Fruit fly (Drosophila melanogaster) whole organism, embryonic: ENCODE data around the gene CG10874.
A peak's percentile ranks its signal among the peaks of the same experiment; 100 is the strongest.

ENCODE experiments used
- CG11456 ChIP-seq: fragments of 200-800 bp; sonication (Bioruptor generic); IDR thresholded peaks from 3 replicates; pipeline ENCODE4 v1.3.6; 2022; ENCODE audit warnings: missing biosample characterization, missing genetic modification characterization
- CG11504 ChIP-seq: fragments of 200-800 bp; sonication (Bioruptor generic); optimal IDR thresholded peaks from 3 replicates; lab custom pipeline; 2019; ENCODE audit warnings: missing biosample characterization, mild to moderate bottlenecking, missing genetic modification characterization, moderate library complexity
- CG13624 ChIP-seq: fragments of 200-800 bp; sonication (Bioruptor generic); optimal IDR thresholded peaks from 2 replicates; lab custom pipeline; 2016; ENCODE audit warnings: missing biosample characterization, missing genetic modification characterization
- CG14860 ChIP-seq: fragments of 200-800 bp; sonication (Bioruptor generic); IDR thresholded peaks from 3 replicates; pipeline ENCODE4 v1.3.6; 2022; ENCODE audit warnings: missing biosample characterization, missing genetic modification characterization; ENCODE audit not compliant: partially characterized antibody
- CG15479 ChIP-seq: fragments of 200-800 bp; sonication (Bioruptor generic); optimal IDR thresholded peaks from 3 replicates; lab custom pipeline; 2019; ENCODE audit warnings: missing biosample characterization, mild to moderate bottlenecking, missing genetic modification characterization, moderate library complexity
- CG1602 ChIP-seq: fragments of 200-800 bp; sonication (Bioruptor generic); optimal IDR thresholded peaks from 3 replicates; lab custom pipeline; 2016; ENCODE audit warnings: missing biosample characterization, missing genetic modification characterization
- CG1603 ChIP-seq: fragments of 200-800 bp; sonication (Bioruptor generic); optimal IDR thresholded peaks from 2 replicates; lab custom pipeline; 2019; ENCODE audit warnings: missing biosample characterization, mild to moderate bottlenecking, missing genetic modification characterization, moderate library complexity
- CG16863 ChIP-seq: fragments of 200-800 bp; sonication (Bioruptor generic); optimal IDR thresholded peaks from 3 replicates; lab custom pipeline; 2016; ENCODE audit warnings: missing biosample characterization, missing genetic modification characterization
- CG17912 ChIP-seq: fragments of 200-800 bp; sonication (Bioruptor generic); optimal IDR thresholded peaks from 2 replicates; lab custom pipeline; 2018; ENCODE audit warnings: missing biosample characterization, mild to moderate bottlenecking, missing genetic modification characterization
- CG18262 ChIP-seq: fragments of 200-800 bp; optimal IDR thresholded peaks from 3 replicates; lab custom pipeline; 2019; ENCODE audit warnings: missing biosample characterization, mild to moderate bottlenecking, missing genetic modification characterization, moderate library complexity
- CG1832 ChIP-seq: fragments of 200-800 bp; sonication (Bioruptor generic); optimal IDR thresholded peaks from 2 replicates; lab custom pipeline; 2017; ENCODE audit warnings: missing biosample characterization, mild to moderate bottlenecking, missing genetic modification characterization, inconsistent platforms
- CG31224 ChIP-seq: fragments of 200-800 bp; sonication (Bioruptor generic); IDR thresholded peaks from 2 replicates; pipeline ENCODE4 v1.3.6; 2022; ENCODE audit warnings: missing biosample characterization, missing genetic modification characterization
- CG34224 ChIP-seq: fragments of 200-800 bp; sonication (Bioruptor generic); IDR thresholded peaks from 3 replicates; pipeline ENCODE4 v1.3.6; 2022; ENCODE audit warnings: missing biosample characterization, missing genetic modification characterization; ENCODE audit not compliant: partially characterized antibody
- CG3726 ChIP-seq: fragments of 200-800 bp; sonication (Bioruptor generic); IDR thresholded peaks from 3 replicates; pipeline ENCODE4, ENCODE4 v1.3.6; 2022; ENCODE audit warnings: missing biosample characterization, missing genetic modification characterization
- CG4617 ChIP-seq: fragments of 200-800 bp; sonication (Bioruptor generic); optimal IDR thresholded peaks from 3 replicates; lab custom pipeline; 2016; ENCODE audit warnings: missing biosample characterization, missing genetic modification characterization, borderline replicate concordance
- CG6791 ChIP-seq: fragments of 200-800 bp; sonication (Bioruptor generic); IDR thresholded peaks from 3 replicates; pipeline ENCODE4 v1.3.6; 2022; ENCODE audit warnings: missing biosample characterization, missing genetic modification characterization; ENCODE audit not compliant: partially characterized antibody
- CG7357 ChIP-seq: fragments of 200-800 bp; sonication (Bioruptor generic); IDR thresholded peaks from 3 replicates; pipeline ENCODE4 v1.3.6; 2022; ENCODE audit warnings: missing biosample characterization, missing genetic modification characterization
- CG7372 ChIP-seq: fragments of 200-800 bp; sonication (Bioruptor generic); IDR thresholded peaks from 2 replicates; pipeline ENCODE4 v1.3.6; 2022; ENCODE audit warnings: missing biosample characterization, missing genetic modification characterization
- CG8089 ChIP-seq: fragments of 200-800 bp; sonication (Bioruptor generic); optimal IDR thresholded peaks from 3 replicates; lab custom pipeline; 2016; ENCODE audit warnings: missing biosample characterization, missing genetic modification characterization
- CG8944 ChIP-seq: fragments of 200-800 bp; sonication (Bioruptor generic); optimal IDR thresholded peaks from 3 replicates; lab custom pipeline; 2016; ENCODE audit warnings: missing biosample characterization, missing genetic modification characterization
- CG9437 ChIP-seq: fragments of 200-800 bp; sonication (Bioruptor generic); optimal IDR thresholded peaks from 2 replicates; lab custom pipeline; 2018; ENCODE audit warnings: missing biosample characterization, mild to moderate bottlenecking, missing genetic modification characterization
- H2.0 ChIP-seq: fragments of 200-800 bp; sonication (Bioruptor generic); IDR thresholded peaks from 2 replicates; pipeline ENCODE4 v1.3.6; 2022; ENCODE audit warnings: missing biosample characterization, missing genetic modification characterization
- Hsf ChIP-seq: fragments of 200-800 bp; sonication (Bioruptor generic); optimal IDR thresholded peaks from 3 replicates; lab custom pipeline; 2016; ENCODE audit warnings: missing biosample characterization, missing genetic modification characterization
- Jarid2 ChIP-seq: fragments of 200-800 bp; sonication (Bioruptor generic); optimal IDR thresholded peaks from 3 replicates; lab custom pipeline; 2017; ENCODE audit warnings: mild to moderate bottlenecking, missing biosample characterization, missing genetic modification reagents, missing genetic modification characterization
- Lhr ChIP-seq: fragments of 200-800 bp; sonication (Bioruptor generic); optimal IDR thresholded peaks from 3 replicates; lab custom pipeline; 2017; ENCODE audit warnings: mild to moderate bottlenecking, missing biosample characterization, missing genetic modification reagents, missing genetic modification characterization
- NC2β ChIP-seq: fragments of 200-800 bp; sonication (Bioruptor generic); optimal IDR thresholded peaks from 2 replicates; lab custom pipeline; 2016; ENCODE audit warnings: missing biosample characterization, missing genetic modification characterization
- Neu2 ChIP-seq: fragments of 200-800 bp; sonication (Bioruptor generic); optimal IDR thresholded peaks from 3 replicates; lab custom pipeline; 2016; ENCODE audit warnings: missing biosample characterization, missing genetic modification characterization, borderline replicate concordance
- Opbp ChIP-seq: fragments of 200-800 bp; sonication (Bioruptor generic); IDR thresholded peaks from 3 replicates; pipeline ENCODE4 v1.3.6; 2022; ENCODE audit warnings: missing biosample characterization, missing genetic modification characterization; ENCODE audit not compliant: partially characterized antibody
- Sry-β ChIP-seq: fragments of 200-800 bp; sonication (Bioruptor generic); optimal IDR thresholded peaks from 2 replicates; lab custom pipeline; 2018; ENCODE audit warnings: missing biosample characterization, mild to moderate bottlenecking, missing genetic modification characterization, moderate library complexity
- Trl ChIP-seq, 3 experiments: fragments of >200 bp in 2 of 3; fragments of 200-800 bp in 1 of 3; sonication (Bioruptor generic) in 1 of 3; optimal IDR thresholded peaks; 2 replicates in 1 of 3; 3 replicates in 2 of 3; lab custom pipeline; 2016 to 2017; ENCODE audit warnings: missing biosample characterization in 1 of 3, missing genetic modification characterization in 1 of 3
- bbx ChIP-seq: fragments of 200-800 bp; sonication (Bioruptor generic); IDR thresholded peaks from 2 replicates; pipeline ENCODE4 v1.3.6; 2022; ENCODE audit warnings: missing biosample characterization, missing genetic modification characterization; ENCODE audit not compliant: partially characterized antibody
- bigmax ChIP-seq: fragments of 200-800 bp; sonication (Bioruptor generic); optimal IDR thresholded peaks from 2 replicates; lab custom pipeline; 2018; ENCODE audit warnings: missing biosample characterization, mild to moderate bottlenecking, missing genetic modification characterization
- crc ChIP-seq: fragments of 200-800 bp; sonication (Bioruptor generic); optimal IDR thresholded peaks from 2 replicates; lab custom pipeline; 2016; ENCODE audit warnings: missing biosample characterization, missing genetic modification characterization
- cwo ChIP-seq: fragments of 200-800 bp; sonication (Bioruptor generic); optimal IDR thresholded peaks from 3 replicates; lab custom pipeline; 2017; ENCODE audit warnings: missing biosample characterization, missing genetic modification characterization, mild to moderate bottlenecking, moderate library complexity, missing genetic modification reagents
- dmrt11E ChIP-seq: fragments of 200-800 bp; sonication (Bioruptor generic); optimal IDR thresholded peaks from 3 replicates; lab custom pipeline; 2018; ENCODE audit warnings: missing biosample characterization, mild to moderate bottlenecking, missing genetic modification characterization, moderate library complexity
- gfzf ChIP-seq: fragments of 200-800 bp; sonication (Bioruptor generic); optimal IDR thresholded peaks from 2 replicates; lab custom pipeline; 2016; ENCODE audit warnings: missing biosample characterization, mild to moderate bottlenecking, missing genetic modification characterization, moderate library complexity
- ham ChIP-seq: fragments of 200-800 bp; sonication (Bioruptor generic); IDR thresholded peaks from 2 replicates; pipeline ENCODE4 v1.3.6; 2022; ENCODE audit warnings: missing biosample characterization, missing genetic modification characterization
- hkb ChIP-seq, 2 experiments: fragments of 200-800 bp in 1 of 2; fragments of >200 bp in 1 of 2; sonication (Bioruptor generic) in 1 of 2; IDR thresholded peaks in 1 of 2; optimal IDR thresholded peaks in 1 of 2; 2 replicates each; pipeline versions ENCODE4 v1.3.6 to Lab custom; 2017 to 2022; ENCODE audit warnings: missing biosample characterization in 1 of 2, missing genetic modification characterization in 1 of 2
- insv ChIP-seq, 2 experiments: fragments of 200-800 bp; sonication (Bioruptor generic); optimal IDR thresholded peaks; 3 replicates each; lab custom pipeline; 2016 to 2018; ENCODE audit warnings: missing biosample characterization in 2 of 2, missing genetic modification characterization in 2 of 2
- inv ChIP-seq: fragments of 200-800 bp; sonication (Bioruptor generic); IDR thresholded peaks from 2 replicates; pipeline ENCODE4 v1.3.6; 2022; ENCODE audit warnings: missing biosample characterization, missing genetic modification characterization; ENCODE audit not compliant: partially characterized antibody
- ken ChIP-seq: fragments of 200-800 bp; sonication (Bioruptor generic); IDR thresholded peaks from 3 replicates; pipeline ENCODE4 v1.3.6; 2022; ENCODE audit warnings: missing biosample characterization, missing genetic modification characterization
- kni ChIP-seq: fragments of 200-800 bp; sonication (Bioruptor generic); optimal IDR thresholded peaks from 3 replicates; lab custom pipeline; 2017; ENCODE audit warnings: mild to moderate bottlenecking, missing biosample characterization, missing genetic modification reagents, missing genetic modification characterization
- lab ChIP-seq: fragments of 200-800 bp; sonication (Bioruptor generic); optimal IDR thresholded peaks from 3 replicates; lab custom pipeline; 2017; ENCODE audit warnings: missing biosample characterization, missing genetic modification characterization, mild to moderate bottlenecking, moderate library complexity, missing genetic modification reagents
- pnt ChIP-seq: fragments of 200-800 bp; sonication (Bioruptor generic); optimal IDR thresholded peaks from 3 replicates; lab custom pipeline; 2016; ENCODE audit warnings: missing biosample characterization, missing genetic modification characterization
- pzg ChIP-seq: fragments of 200-800 bp; sonication (Bioruptor generic); optimal IDR thresholded peaks from 3 replicates; lab custom pipeline; 2018; ENCODE audit warnings: missing biosample characterization, mild to moderate bottlenecking, missing genetic modification characterization, moderate library complexity
- schlank ChIP-seq: fragments of 200-800 bp; sonication (Bioruptor generic); optimal IDR thresholded peaks from 2 replicates; lab custom pipeline; 2018; ENCODE audit warnings: missing biosample characterization, mild to moderate bottlenecking, missing genetic modification characterization
- sima ChIP-seq: fragments of 200-800 bp; sonication (Bioruptor generic); optimal IDR thresholded peaks from 2 replicates; lab custom pipeline; 2016; ENCODE audit warnings: missing biosample characterization, missing genetic modification characterization
- slbo ChIP-seq: fragments of 200-800 bp; sonication (Bioruptor generic); IDR thresholded peaks from 2 replicates; pipeline ENCODE4 v1.3.6; 2022; ENCODE audit warnings: missing biosample characterization, missing genetic modification characterization
- sug ChIP-seq: fragments of 200-800 bp; optimal IDR thresholded peaks from 2 replicates; lab custom pipeline; 2019; ENCODE audit warnings: missing biosample characterization, mild to moderate bottlenecking, missing genetic modification characterization, moderate library complexity

Gene CG10874

dm6 chr2L:2214004-2214403 lies 21.8 kb upstream of the CG10874 start, which contains the start of the genes Uch and CG34174 (continued):
- TF ChIP-seq kni (GFP tag; lab: Kevin White, UChicago): peak; percentile 18
- TF ChIP-seq CG13624: peak; percentile 45
- no peak for TF ChIP-seq NC2β (GFP tag; lab: Kevin White, UChicago)
- peak; percentile 1 for TF ChIP-seq Hsf (GFP tag; lab: Kevin White, UChicago)
- TF ChIP-seq CG4617 (GFP tag; lab: Kevin White, UChicago): peak; percentile 42
- TF ChIP-seq hkb (optimal IDR thresholded peaks at IDR 0.05; lab: Kevin White, UChicago): peak; percentile 74
- no peak for TF ChIP-seq hkb (GFP tag; IDR thresholded peaks at IDR 0.05; lab: Robert Waterston, UW)
- peak; percentile 65 for TF ChIP-seq CG6791
- TF ChIP-seq CG31224 (GFP tag; lab: Robert Waterston, UW): no peak
- no peak for TF ChIP-seq CG1832 (GFP tag; lab: Kevin White, UChicago)
- TF ChIP-seq ken: no peak
- TF ChIP-seq CG3726 (GFP tag; lab: Robert Waterston, UW): no peak
- peak; percentile 68; the same call in 2 of the 3 replicates for TF ChIP-seq CG34224 (GFP tag; lab: Robert Waterston, UW)
- TF ChIP-seq CG16863 (GFP tag; lab: Kevin White, UChicago): no peak
- TF ChIP-seq CG8944 (GFP tag; lab: Kevin White, UChicago): no peak
- no peak for TF ChIP-seq dmrt11E (tag; lab: Kevin White, UChicago)
- no peak for TF ChIP-seq sima (GFP tag; lab: Kevin White, UChicago)
- no peak for TF ChIP-seq CG8089 (GFP tag; lab: Kevin White, UChicago)
- no peak for TF ChIP-seq slbo (GFP tag; lab: Robert Waterston, UW)
- TF ChIP-seq pnt (GFP tag; lab: Kevin White, UChicago): no peak
- TF ChIP-seq CG7357 (GFP tag; lab: Robert Waterston, UW): no peak
- no peak for TF ChIP-seq CG1602 (GFP tag; lab: Kevin White, UChicago)
- no peak for TF ChIP-seq insv (GFP tag; optimal IDR thresholded peaks at IDR 0.05; lab: Kevin White, UChicago)
- peak; percentile 46; the same call in 1 of the 2 replicates for TF ChIP-seq inv (GFP tag; lab: Robert Waterston, UW)
- TF ChIP-seq H2.0 (GFP tag; lab: Robert Waterston, UW): no peak
- TF ChIP-seq CG17912 (GFP tag; lab: Kevin White, UChicago): no peak
- TF ChIP-seq lab (GFP tag; lab: Kevin White, UChicago): no peak
- TF ChIP-seq Lhr (GFP tag; lab: Kevin White, UChicago): peak; percentile 66
- peak; percentile 64 for TF ChIP-seq CG14860 (GFP tag; lab: Robert Waterston, UW)
- no peak for TF ChIP-seq CG7372 (GFP tag; lab: Robert Waterston, UW)
- TF ChIP-seq crc (GFP tag; lab: Kevin White, UChicago): no peak
- peak; percentile 48 for TF ChIP-seq sug (tag; lab: Kevin White, UChicago)
- no peak for TF ChIP-seq schlank (tag; lab: Kevin White, UChicago)
- TF ChIP-seq Trl (optimal IDR thresholded peaks at IDR 0.05; lab: Kevin White, UChicago): peak in 1 of 2 experiments; percentile 19
- TF ChIP-seq Trl (GFP tag; optimal IDR thresholded peaks at IDR 0.05; lab: Kevin White, UChicago): peak; percentile 4
- no peak for TF ChIP-seq gfzf (GFP tag; lab: Kevin White, UChicago)
- peak; percentile 47 for TF ChIP-seq bbx (GFP tag; lab: Robert Waterston, UW)
- TF ChIP-seq Opbp (GFP tag; lab: Robert Waterston, UW): 0 out of 3 replicates have a peak, but pooled peaks have one; percentile 17
- TF ChIP-seq CG15479 (GFP tag; lab: Kevin White, UChicago): no peak
- TF ChIP-seq cwo (GFP tag; lab: Kevin White, UChicago): no peak
- TF ChIP-seq CG11504 (tag; lab: Kevin White, UChicago): no peak
- no peak for TF ChIP-seq bigmax (GFP tag; lab: Kevin White, UChicago)
- peak; percentile 11 for TF ChIP-seq CG9437 (GFP tag; lab: Kevin White, UChicago)
- no peak for TF ChIP-seq Sry-β (GFP tag; lab: Kevin White, UChicago)
- peak; percentile 28 for TF ChIP-seq CG18262 (tag; lab: Kevin White, UChicago)
- TF ChIP-seq ham (GFP tag; lab: Robert Waterston, UW): no peak
- no peak for TF ChIP-seq CG11456
- TF ChIP-seq CG1603 (tag; lab: Kevin White, UChicago): peak; percentile 36
- TF ChIP-seq Neu2 (GFP tag; lab: Kevin White, UChicago): no peak
- TF ChIP-seq pzg: peak; percentile 78
- TF ChIP-seq Jarid2: no peak
